Worm (Caenorhabditis elegans) whole organism, young adult: ENCODE measurements around the gene sre-28.

Experiments
- Y53G8AR.9 ChIP-seq: fragments of 200-800 bp; sonication (Bioruptor generic); conservative IDR thresholded peaks from 2 replicates; pipeline ENCODE4 v1.3.6; 2022; ENCODE audit warnings: missing genetic modification reagents, missing genetic modification characterization, missing compliant biosample characterization
- ama-1 ChIP-seq, 3 experiments: fragments of 150-350 bp in 1 of 3; sonication (generic microtip) in 2 of 3; optimal IDR thresholded peaks; 2 replicates each; lab custom pipeline; 2014 to 2018; ENCODE audit warnings: missing biosample characterization in 2 of 3, missing genetic modification characterization in 2 of 3, missing genetic modification reagents in 2 of 3
- attf-3 ChIP-seq: fragments of 200-800 bp; sonication (Bioruptor generic); conservative IDR thresholded peaks from 2 replicates; pipeline ENCODE4 v1.3.6; 2022; ENCODE audit warnings: missing genetic modification reagents, missing genetic modification characterization, missing compliant biosample characterization
- lin-35 ChIP-seq, 3 experiments: fragments of 150-350 bp in 2 of 3; sonication (generic microtip) in 1 of 3; optimal IDR thresholded peaks; 2 replicates each; lab custom pipeline; 2014 to 2018; ENCODE audit warnings: missing biosample characterization in 3 of 3, missing genetic modification characterization in 3 of 3, missing genetic modification reagents in 3 of 3
- lsl-1 ChIP-seq: fragments of 200-800 bp; sonication (Bioruptor generic); optimal IDR thresholded peaks from 2 replicates; lab custom pipeline; 2018; ENCODE audit warnings: mild to moderate bottlenecking, missing genetic modification characterization, moderate library complexity, missing compliant biosample characterization
- madf-6 ChIP-seq: fragments of 200-800 bp; sonication (Bioruptor generic); IDR thresholded peaks from 2 replicates; pipeline ENCODE4 v1.3.6; 2022; ENCODE audit warnings: missing genetic modification reagents, missing genetic modification characterization, missing compliant biosample characterization
- pha-4 ChIP-seq: fragments of 150-350 bp; sonication (generic microtip); optimal IDR thresholded peaks from 2 replicates; lab custom pipeline; 2014; ENCODE audit warnings: missing biosample characterization, missing genetic modification reagents, missing genetic modification characterization

DNA sequence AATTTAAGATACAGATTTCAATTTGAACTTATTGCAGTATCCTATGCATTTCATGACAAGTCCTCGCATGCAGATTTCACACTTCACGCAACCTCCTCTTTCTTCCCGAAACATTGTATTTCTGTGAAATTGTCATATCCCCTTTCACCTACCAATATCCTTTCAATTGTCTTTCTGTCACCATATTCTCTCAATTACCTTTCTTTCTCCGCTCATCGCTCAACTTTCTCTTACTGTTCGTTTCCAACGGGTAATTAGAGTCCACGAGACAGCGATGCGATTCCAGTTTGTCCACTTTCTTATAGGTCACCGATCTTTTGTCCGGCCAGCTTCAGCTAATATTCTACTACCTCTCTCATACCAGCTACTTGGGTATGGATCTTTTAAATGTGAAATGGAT, 8.2 kb downstream of the sre-28 start, which contains the start of gene mam-5:
- TF ChIP-seq ama-1 (optimal IDR thresholded peaks at IDR 0.05; lab: Kevin White, UChicago) (no peak), ama-1 (GFP tag; optimal IDR thresholded peaks at IDR 0.05; lab: Kevin White, UChicago) (no peak), Y53G8AR.9 (GFP tag; lab: Robert Waterston, UW) (no peak), madf-6 (GFP tag; lab: Robert Waterston, UW) (no peak), lsl-1 (GFP tag; lab: Kevin White, UChicago) (no peak), lin-35 (GFP tag; optimal IDR thresholded peaks at IDR 0.05; lab: Kevin White, UChicago) (no peak), pha-4 (tag; lab: Kevin White, UChicago) (no peak), attf-3 (GFP tag; lab: Robert Waterston, UW) (no peak)
